Fruit fly (Drosophila melanogaster) Kc167 (cell line): Measurements from ENCODE around the gene CG5386.

Experiments
- Myc ChIP-seq: fragments of >200 bp; optimal IDR thresholded peaks from 2 replicates; lab custom pipeline; 2017; ENCODE audit warnings: missing external identifiers
- Sin3A ChIP-seq: fragments of >200 bp; optimal IDR thresholded peaks from 2 replicates; lab custom pipeline; 2018; ENCODE audit warnings: missing external identifiers
- h ChIP-seq: fragments of >200 bp; optimal IDR thresholded peaks from 3 replicates; lab custom pipeline; 2018; ENCODE audit warnings: missing external identifiers
- insv ChIP-seq: fragments of >200 bp; optimal IDR thresholded peaks from 3 replicates; lab custom pipeline; 2018; ENCODE audit warnings: missing external identifiers
- psq ChIP-seq: fragments of >200 bp; optimal IDR thresholded peaks from 2 replicates; lab custom pipeline; 2017; ENCODE audit warnings: missing external identifiers
- ttk ChIP-seq: sonication (Bioruptor generic); optimal IDR thresholded peaks from 2 replicates; lab custom pipeline; 2017; ENCODE audit warnings: missing external identifiers

dm6 chr3R:22342708-22343107, 657 bp upstream of the CG5386 start:
- no peak for TF ChIP-seq ttk (lab: Kevin White, UChicago)
- no peak for TF ChIP-seq h (lab: Kevin White, UChicago)
- no peak for TF ChIP-seq Myc (lab: Kevin White, UChicago)
- TF ChIP-seq Sin3A, result no peak
- no peak for TF ChIP-seq psq (lab: Kevin White, UChicago)
- TF ChIP-seq insv, result no peak
